Fruit fly (Drosophila melanogaster): ENCODE data around the gene CG11586.

CG11586 gene

dm6 chr3L:4242428-4242827, 19.8 kb downstream of the CG11586 start, which contains the start of gene pav (continued):
- TF ChIP-seq D (optimal IDR thresholded peaks at IDR 0.05) (no peak), D (GFP tag; optimal IDR thresholded peaks at IDR 0.05) (no peak), CG12299 (tag; optimal IDR thresholded peaks at IDR 0.05) (peak; percentile 6), CG4328 (GFP tag; optimal IDR thresholded peaks at IDR 0.05) (no peak), br (optimal IDR thresholded peaks at IDR 0.05) (no peak), CG10274 (GFP tag; optimal IDR thresholded peaks at IDR 0.05) (no peak), GATAe (GFP tag; conservative IDR thresholded peaks at IDR 0.05) (no peak), Meics (GFP tag; optimal IDR thresholded peaks at IDR 0.05) (no peak), CG8924 (tag; optimal IDR thresholded peaks at IDR 0.05) (peak; percentile 66), CG4617 (GFP tag; optimal IDR thresholded peaks at IDR 0.05; ENCODE audit: borderline replicate concordance) (peak; percentile 31), Lhr (GFP tag; optimal IDR thresholded peaks at IDR 0.05) (no peak), Ravus (GFP tag; IDR thresholded peaks at IDR 0.05) (no peak), HLH4C (GFP tag; IDR thresholded peaks at IDR 0.05; ENCODE audit: partially characterized antibody) (no peak), Lpt (GFP tag; optimal IDR thresholded peaks at IDR 0.05) (no peak), Kr (GFP tag; optimal IDR thresholded peaks at IDR 0.05) (no peak), abd-A (tag; optimal IDR thresholded peaks at IDR 0.05) (no peak), CG8281 (tag; optimal IDR thresholded peaks at IDR 0.05) (no peak), CG5180 (GFP tag; optimal IDR thresholded peaks at IDR 0.05) (no peak), PHDP (tag; optimal IDR thresholded peaks at IDR 0.05) (no peak), CG17359 (tag; optimal IDR thresholded peaks at IDR 0.05) (no peak), CG2120 (GFP tag; optimal IDR thresholded peaks at IDR 0.05) (peak; percentile 41), mirr (GFP tag; optimal IDR thresholded peaks at IDR 0.05) (no peak), ase (GFP tag; IDR thresholded peaks at IDR 0.05) (peak; percentile 38; the same call in 1 of the 3 replicates), slou (GFP tag; optimal IDR thresholded peaks at IDR 0.05) (no peak), CG11695 (GFP tag; IDR thresholded peaks at IDR 0.05) (peak; percentile 80), CG5245 (GFP tag; optimal IDR thresholded peaks at IDR 0.05) (no peak), kni (GFP tag; optimal IDR thresholded peaks at IDR 0.05) (no peak), lbe (GFP tag; optimal IDR thresholded peaks at IDR 0.05) (no peak), Jarid2 (GFP tag; optimal IDR thresholded peaks at IDR 0.05) (no peak), stc (GFP tag; IDR thresholded peaks at IDR 0.05) (peak; percentile 72), CG15601 (tag; optimal IDR thresholded peaks at IDR 0.05) (no peak), CG34376 (GFP tag; optimal IDR thresholded peaks at IDR 0.05) (no peak), CG10366 (GFP tag; IDR thresholded peaks at IDR 0.05) (peak; percentile 30), CG4707 (GFP tag; optimal IDR thresholded peaks at IDR 0.05) (no peak), gfzf (GFP tag; optimal IDR thresholded peaks at IDR 0.05) (peak; percentile 83), CG17186 (GFP tag; optimal IDR thresholded peaks at IDR 0.05) (no peak), Hand (GFP tag; optimal IDR thresholded peaks at IDR 0.05) (no peak), Bdp1 (GFP tag; optimal IDR thresholded peaks at IDR 0.05) (no peak), bbx (GFP tag; IDR thresholded peaks at IDR 0.05; ENCODE audit: partially characterized antibody) (no peak), CG11696 (GFP tag; IDR thresholded peaks at IDR 0.05) (peak; percentile 97), amos (GFP tag; IDR thresholded peaks at IDR 0.05; ENCODE audit: partially characterized antibody) (no peak), gsb (GFP tag; IDR thresholded peaks at IDR 0.05) (no peak), ab (GFP tag; optimal IDR thresholded peaks at IDR 0.05) (no peak), Nf-YC (tag; optimal IDR thresholded peaks at IDR 0.05) (no peak), gt (GFP tag; IDR thresholded peaks at IDR 0.05) (no peak), CG16779 (GFP tag; IDR thresholded peaks at IDR 0.05) (no peak), Sox100B (GFP tag; optimal IDR thresholded peaks at IDR 0.05) (no peak), sr (GFP tag; IDR thresholded peaks at IDR 0.05) (no peak), NC2β (GFP tag; optimal IDR thresholded peaks at IDR 0.05) (no peak), lab (GFP tag; optimal IDR thresholded peaks at IDR 0.05) (no peak), BtbVII (GFP tag; optimal IDR thresholded peaks at IDR 0.05) (no peak), Pdp1 (GFP tag; optimal IDR thresholded peaks at IDR 0.05) (no peak)

Measured in whole organism, embryonic.